Worm (Caenorhabditis elegans): Measurements from ENCODE around the gene mrps-12.

DNA sequence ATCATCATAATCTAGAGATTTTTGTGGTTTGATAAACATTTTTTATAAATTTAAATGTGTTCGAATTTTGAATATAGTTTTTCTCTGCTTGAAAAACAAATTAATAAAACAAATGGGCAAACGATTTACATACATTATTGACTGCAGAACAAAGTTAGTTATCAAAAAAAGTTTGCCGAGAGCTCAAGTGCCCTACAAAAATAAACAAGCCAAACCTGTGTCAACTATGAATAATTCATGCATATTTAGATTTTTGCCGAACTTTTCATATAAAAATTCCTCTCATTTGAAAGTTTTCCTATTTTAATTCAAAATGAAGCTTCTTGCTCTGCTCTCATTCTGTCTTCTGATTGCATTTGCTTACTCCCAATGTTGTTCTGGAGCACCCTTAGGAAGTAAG, 22.0 kb upstream of the mrps-12 start, which contains the start of gene sshk-1:
- TF ChIP-seq elt-1 (tag; optimal IDR thresholded peaks at IDR 0.05; ENCODE audit: borderline replicate concordance, insufficient read depth) (no peak), ces-1 (GFP tag; optimal IDR thresholded peaks at IDR 0.05) (no peak)
